Fruit fly (Drosophila melanogaster) whole organism, embryonic: ENCODE data around the gene CG43799.

ENCODE experiments used
- ATbp ChIP-seq: fragments of 200-800 bp; sonication (Bioruptor generic); optimal IDR thresholded peaks from 2 replicates; lab custom pipeline; 2017; ENCODE audit warnings: missing biosample characterization, mild to moderate bottlenecking, missing genetic modification characterization, missing genetic modification reagents
- Atf6 ChIP-seq: fragments of 200-800 bp; sonication (Bioruptor generic); IDR thresholded peaks from 2 replicates; pipeline ENCODE4 v1.3.6; 2022; ENCODE audit warnings: missing biosample characterization, missing genetic modification characterization
- Blimp-1 ChIP-seq: fragments of 200-800 bp; sonication (Bioruptor generic); optimal IDR thresholded peaks from 3 replicates; lab custom pipeline; 2018; ENCODE audit warnings: missing biosample characterization, missing genetic modification characterization, mild to moderate bottlenecking, moderate library complexity, missing genetic modification reagents
- CG10431 ChIP-seq: fragments of 200-800 bp; sonication (Bioruptor generic); optimal IDR thresholded peaks from 3 replicates; lab custom pipeline; 2018; ENCODE audit warnings: missing biosample characterization, mild to moderate bottlenecking, missing genetic modification characterization
- CG1529 ChIP-seq: fragments of 200-800 bp; sonication (Bioruptor generic); optimal IDR thresholded peaks from 3 replicates; lab custom pipeline; 2018; ENCODE audit warnings: missing biosample characterization, missing genetic modification characterization
- CG17361 ChIP-seq: fragments of 200-800 bp; sonication (Bioruptor generic); IDR thresholded peaks from 3 replicates; pipeline ENCODE4 v1.3.6; 2022; ENCODE audit warnings: missing biosample characterization, missing genetic modification characterization
- CG17568 ChIP-seq: fragments of 200-800 bp; sonication (Bioruptor generic); optimal IDR thresholded peaks from 2 replicates; lab custom pipeline; 2018; ENCODE audit warnings: missing biosample characterization, mild to moderate bottlenecking, missing genetic modification characterization, moderate library complexity
- CG1792 ChIP-seq: fragments of 200-800 bp; sonication (Bioruptor generic); optimal IDR thresholded peaks from 2 replicates; lab custom pipeline; 2016; ENCODE audit warnings: missing biosample characterization, missing genetic modification characterization
- CG18262 ChIP-seq: fragments of 200-800 bp; optimal IDR thresholded peaks from 3 replicates; lab custom pipeline; 2019; ENCODE audit warnings: missing biosample characterization, mild to moderate bottlenecking, missing genetic modification characterization, moderate library complexity
- CG3995 ChIP-seq: fragments of 200-800 bp; sonication (Bioruptor generic); optimal IDR thresholded peaks from 3 replicates; lab custom pipeline; 2016; ENCODE audit warnings: missing biosample characterization, missing genetic modification characterization
- CG6791 ChIP-seq: fragments of 200-800 bp; sonication (Bioruptor generic); IDR thresholded peaks from 3 replicates; pipeline ENCODE4 v1.3.6; 2022; ENCODE audit warnings: missing biosample characterization, missing genetic modification characterization; ENCODE audit not compliant: partially characterized antibody
- CG6813 ChIP-seq: fragments of 200-800 bp; sonication (Bioruptor generic); optimal IDR thresholded peaks from 2 replicates; lab custom pipeline; 2017; ENCODE audit warnings: missing biosample characterization, missing genetic modification characterization, mild to moderate bottlenecking, moderate library complexity, missing genetic modification reagents
- CG7372 ChIP-seq: fragments of 200-800 bp; sonication (Bioruptor generic); IDR thresholded peaks from 2 replicates; pipeline ENCODE4 v1.3.6; 2022; ENCODE audit warnings: missing biosample characterization, missing genetic modification characterization
- CG7839 ChIP-seq: fragments of 200-800 bp; sonication (Bioruptor generic); optimal IDR thresholded peaks from 3 replicates; lab custom pipeline; 2018; ENCODE audit warnings: missing biosample characterization, mild to moderate bottlenecking, missing genetic modification characterization, moderate library complexity
- CG8944 ChIP-seq: fragments of 200-800 bp; sonication (Bioruptor generic); optimal IDR thresholded peaks from 3 replicates; lab custom pipeline; 2016; ENCODE audit warnings: missing biosample characterization, missing genetic modification characterization
- CG9876 ChIP-seq: fragments of 200-800 bp; sonication (Bioruptor generic); optimal IDR thresholded peaks from 2 replicates; lab custom pipeline; 2016; ENCODE audit warnings: missing biosample characterization, missing genetic modification characterization
- GATAe ChIP-seq: fragments of 200-800 bp; sonication (Bioruptor generic); conservative IDR thresholded peaks from 2 replicates; pipeline ENCODE4 v1.3.6; 2022; ENCODE audit warnings: missing biosample characterization, missing genetic modification characterization
- H2.0 ChIP-seq: fragments of 200-800 bp; sonication (Bioruptor generic); IDR thresholded peaks from 2 replicates; pipeline ENCODE4 v1.3.6; 2022; ENCODE audit warnings: missing biosample characterization, missing genetic modification characterization
- Kr ChIP-seq: fragments of 200-800 bp; sonication (Bioruptor generic); optimal IDR thresholded peaks from 2 replicates; lab custom pipeline; 2017; ENCODE audit warnings: missing biosample characterization, mild to moderate bottlenecking, missing genetic modification characterization
- Med ChIP-seq: fragments of 200-800 bp; sonication (Bioruptor generic); peaks from one replicate; lab custom pipeline; 2016; ENCODE audit warnings: missing biosample characterization, missing genetic modification characterization, mild to moderate bottlenecking, inconsistent platforms, moderate library complexity
- Sin3A ChIP-seq: fragments of >200 bp; optimal IDR thresholded peaks from 2 replicates; lab custom pipeline; 2018
- Usf ChIP-seq: fragments of 200-800 bp; sonication (Bioruptor generic); optimal IDR thresholded peaks from 2 replicates; lab custom pipeline; 2017; ENCODE audit warnings: missing genotype, missing biosample characterization, missing genetic modification characterization
- ase ChIP-seq: fragments of 200-800 bp; sonication (Bioruptor generic); IDR thresholded peaks from 3 replicates; pipeline ENCODE4 v1.3.6; 2022; ENCODE audit warnings: missing biosample characterization, missing genetic modification characterization
- caup ChIP-seq: fragments of 200-800 bp; sonication (Bioruptor generic); optimal IDR thresholded peaks from 3 replicates; lab custom pipeline; 2017; ENCODE audit warnings: missing biosample characterization, mild to moderate bottlenecking, missing genetic modification characterization, moderate library complexity; ENCODE audit not compliant: severe bottlenecking
- ci ChIP-seq: fragments of 200-800 bp; sonication (Bioruptor generic); IDR thresholded peaks from 3 replicates; pipeline ENCODE4 v1.3.6; 2022; ENCODE audit warnings: missing biosample characterization, missing genetic modification characterization
- danr ChIP-seq: fragments of 200-800 bp; sonication (Bioruptor generic); IDR thresholded peaks from 2 replicates; pipeline ENCODE4 v1.3.6; 2022; ENCODE audit warnings: missing biosample characterization, missing genetic modification characterization
- dati ChIP-seq: fragments of 200-800 bp; sonication (Bioruptor generic); IDR thresholded peaks from 2 replicates; pipeline ENCODE4 v1.3.6; 2022; ENCODE audit warnings: missing biosample characterization, missing genetic modification characterization
- dpn ChIP-seq, 2 experiments: fragments of 200-800 bp; sonication (Bioruptor generic); optimal IDR thresholded peaks; 3 replicates each; lab custom pipeline; 2016; ENCODE audit warnings: missing biosample characterization in 2 of 2, missing genetic modification characterization in 2 of 2
- dysf ChIP-seq: fragments of 200-800 bp; sonication (Bioruptor generic); IDR thresholded peaks from 3 replicates; pipeline ENCODE4 v1.3.6; 2022; ENCODE audit warnings: missing biosample characterization, missing genetic modification characterization
- fd102C ChIP-seq: fragments of 200-800 bp; sonication (Bioruptor generic); optimal IDR thresholded peaks from 2 replicates; lab custom pipeline; 2018; ENCODE audit warnings: missing biosample characterization, mild to moderate bottlenecking, missing genetic modification characterization, moderate library complexity
- fru ChIP-seq: fragments of >200 bp; optimal IDR thresholded peaks from 2 replicates; lab custom pipeline; 2017
- gem ChIP-seq: fragments of 200-800 bp; sonication (Bioruptor generic); optimal IDR thresholded peaks from 2 replicates; lab custom pipeline; 2019; ENCODE audit warnings: missing biosample characterization, mild to moderate bottlenecking, missing genetic modification characterization, moderate library complexity
- gro ChIP-seq: fragments of 200-800 bp; sonication (Bioruptor generic); optimal IDR thresholded peaks from 2 replicates; lab custom pipeline; 2016; ENCODE audit warnings: missing biosample characterization, missing genetic modification characterization
- hbn ChIP-seq: fragments of 200-800 bp; sonication (Bioruptor generic); IDR thresholded peaks from 2 replicates; pipeline ENCODE4 v1.3.6; 2022; ENCODE audit warnings: missing biosample characterization, missing genetic modification characterization; ENCODE audit not compliant: partially characterized antibody
- inv ChIP-seq: fragments of 200-800 bp; sonication (Bioruptor generic); IDR thresholded peaks from 2 replicates; pipeline ENCODE4 v1.3.6; 2022; ENCODE audit warnings: missing biosample characterization, missing genetic modification characterization; ENCODE audit not compliant: partially characterized antibody
- maf-S ChIP-seq: fragments of 200-800 bp; sonication (Bioruptor generic); optimal IDR thresholded peaks from 2 replicates; lab custom pipeline; 2016; ENCODE audit warnings: missing biosample characterization, missing genetic modification characterization
- onecut ChIP-seq: fragments of 200-800 bp; sonication (Bioruptor generic); IDR thresholded peaks from 2 replicates; pipeline ENCODE4 v1.3.6; 2022; ENCODE audit warnings: missing biosample characterization, missing genetic modification characterization
- pnt ChIP-seq: fragments of 200-800 bp; sonication (Bioruptor generic); optimal IDR thresholded peaks from 3 replicates; lab custom pipeline; 2016; ENCODE audit warnings: missing biosample characterization, missing genetic modification characterization
- pum ChIP-seq: fragments of 200-800 bp; sonication (Bioruptor generic); optimal IDR thresholded peaks from 2 replicates; lab custom pipeline; 2016; ENCODE audit warnings: missing biosample characterization, missing genetic modification characterization
- pzg ChIP-seq: fragments of 200-800 bp; sonication (Bioruptor generic); optimal IDR thresholded peaks from 3 replicates; lab custom pipeline; 2018; ENCODE audit warnings: missing biosample characterization, mild to moderate bottlenecking, missing genetic modification characterization, moderate library complexity
- row ChIP-seq: fragments of 200-800 bp; sonication (Bioruptor generic); IDR thresholded peaks from 3 replicates; pipeline ENCODE4 v1.3.6; 2022; ENCODE audit warnings: missing biosample characterization, missing genetic modification characterization
- sc ChIP-seq, 3 experiments: fragments of >200 bp in 2 of 3; fragments of 200-800 bp in 1 of 3; sonication (Bioruptor generic) in 1 of 3; optimal IDR thresholded peaks; 2 replicates in 2 of 3; 3 replicates in 1 of 3; lab custom pipeline; 2017; ENCODE audit warnings: mild to moderate bottlenecking in 1 of 3, missing biosample characterization in 1 of 3, missing genetic modification characterization in 1 of 3, missing genetic modification reagents in 1 of 3
- sd ChIP-seq: fragments of 200-800 bp; sonication (Bioruptor generic); optimal IDR thresholded peaks from 3 replicates; lab custom pipeline; 2018; ENCODE audit warnings: missing biosample characterization, mild to moderate bottlenecking, missing genetic modification characterization, moderate library complexity
- sens ChIP-seq: fragments of 200-800 bp; sonication (Bioruptor generic); peaks from one replicate; lab custom pipeline; 2016; ENCODE audit warnings: missing biosample characterization, missing genetic modification characterization
- sens-2 ChIP-seq: fragments of 200-800 bp; sonication (Bioruptor generic); IDR thresholded peaks from 2 replicates; pipeline ENCODE4 v1.3.6; 2022; ENCODE audit warnings: missing biosample characterization, missing genetic modification characterization
- seq ChIP-seq: fragments of 200-800 bp; sonication (Bioruptor generic); IDR thresholded peaks from 2 replicates; pipeline ENCODE4 v1.3.6; 2022; ENCODE audit warnings: missing biosample characterization, missing genetic modification characterization
- slbo ChIP-seq: fragments of 200-800 bp; sonication (Bioruptor generic); IDR thresholded peaks from 2 replicates; pipeline ENCODE4 v1.3.6; 2022; ENCODE audit warnings: missing biosample characterization, missing genetic modification characterization
- sna ChIP-seq: fragments of 200-800 bp; sonication (Bioruptor generic); IDR thresholded peaks from 2 replicates; pipeline ENCODE4 v1.3.6; 2022; ENCODE audit warnings: missing biosample characterization, missing genetic modification characterization; ENCODE audit not compliant: partially characterized antibody
- ttk ChIP-seq: fragments of 200-800 bp; sonication (Bioruptor generic); IDR thresholded peaks from 2 replicates; pipeline ENCODE4 v2.1.2; 2022; ENCODE audit warnings: missing biosample characterization, missing genetic modification characterization
- yki ChIP-seq: fragments of >200 bp; optimal IDR thresholded peaks from 3 replicates; lab custom pipeline; 2018
- zen ChIP-seq: fragments of 200-800 bp; sonication (Bioruptor generic); optimal IDR thresholded peaks from 3 replicates; lab custom pipeline; 2018; ENCODE audit warnings: missing biosample characterization, mild to moderate bottlenecking, missing genetic modification characterization, moderate library complexity

CG43799 gene

dm6 chr2L:7199635-7200110 lies 27.9 kb upstream of the CG43799 start (continued):
- no peak for TF ChIP-seq sna

- TF ChIP-seq CG10431 (no peak), H2.0 (GFP tag; lab: Robert Waterston, UW) (no peak), fd102C (no peak), gro (GFP tag; lab: Kevin White, UChicago) (no peak), Atf6 (GFP tag; lab: Robert Waterston, UW) (no peak), ATbp (GFP tag; lab: Kevin White, UChicago) (no peak), yki (lab: Kevin White, UChicago) (no peak), CG7372 (GFP tag; lab: Robert Waterston, UW) (no peak), pum (GFP tag; lab: Kevin White, UChicago) (no peak), CG17361 (GFP tag; lab: Robert Waterston, UW) (0 out of 3 replicates have a peak, but pooled peaks have one; percentile 30), hbn (GFP tag; lab: Robert Waterston, UW) (no peak), CG1792 (no peak), dysf (GFP tag; lab: Robert Waterston, UW) (no peak), maf-S (no peak), CG7839 (tag; lab: Kevin White, UChicago) (peak; percentile 0), Usf (GFP tag; lab: Kevin White, UChicago) (no peak), CG3995 (no peak), Sin3A (lab: Kevin White, UChicago) (no peak), dpn (GFP tag; optimal IDR thresholded peaks at IDR 0.05; lab: Kevin White, UChicago) (no peak), seq (GFP tag; lab: Robert Waterston, UW) (no peak), sd (no peak), Kr (GFP tag; lab: Kevin White, UChicago) (no peak), CG6813 (GFP tag; lab: Kevin White, UChicago) (no peak), CG18262 (no peak), ttk (GFP tag; lab: Robert Waterston, UW) (no peak), pzg (GFP tag; lab: Kevin White, UChicago) (no peak), CG17568 (GFP tag; lab: Kevin White, UChicago) (no peak), caup (GFP tag; lab: Kevin White, UChicago) (no peak), onecut (no peak), danr (GFP tag; lab: Robert Waterston, UW) (no peak), fru (lab: Kevin White, UChicago) (no peak), Med (GFP tag; lab: Kevin White, UChicago) (no peak), sens-2 (GFP tag; lab: Robert Waterston, UW) (no peak), dati (GFP tag; lab: Robert Waterston, UW) (no peak), CG9876 (GFP tag; lab: Kevin White, UChicago) (no peak), slbo (GFP tag; lab: Robert Waterston, UW) (no peak), ase (no peak), CG1529 (GFP tag; lab: Kevin White, UChicago) (no peak), gem (peak; percentile 32), ci (GFP tag; lab: Robert Waterston, UW) (no peak), GATAe (GFP tag; lab: Robert Waterston, UW) (no peak), Blimp-1 (GFP tag; lab: Kevin White, UChicago) (peak; percentile 10), sc (optimal IDR thresholded peaks at IDR 0.05; lab: Kevin White, UChicago) (no peak), sc (GFP tag; optimal IDR thresholded peaks at IDR 0.05; lab: Kevin White, UChicago) (no peak), row (GFP tag; lab: Robert Waterston, UW) (peak; percentile 9; the same call in 1 of the 3 replicates), inv (no peak), CG6791 (GFP tag; lab: Robert Waterston, UW) (no peak), pnt (no peak), CG8944 (GFP tag; lab: Kevin White, UChicago) (no peak), zen (tag; lab: Kevin White, UChicago) (no peak), sens (peak; percentile 27)
These were observed 27.4 kb upstream of the CG43799 start for dm6 chr2L:7200168-7200567.
